Worm (Caenorhabditis elegans): ENCODE results near the gene prdx-2.

DNA sequence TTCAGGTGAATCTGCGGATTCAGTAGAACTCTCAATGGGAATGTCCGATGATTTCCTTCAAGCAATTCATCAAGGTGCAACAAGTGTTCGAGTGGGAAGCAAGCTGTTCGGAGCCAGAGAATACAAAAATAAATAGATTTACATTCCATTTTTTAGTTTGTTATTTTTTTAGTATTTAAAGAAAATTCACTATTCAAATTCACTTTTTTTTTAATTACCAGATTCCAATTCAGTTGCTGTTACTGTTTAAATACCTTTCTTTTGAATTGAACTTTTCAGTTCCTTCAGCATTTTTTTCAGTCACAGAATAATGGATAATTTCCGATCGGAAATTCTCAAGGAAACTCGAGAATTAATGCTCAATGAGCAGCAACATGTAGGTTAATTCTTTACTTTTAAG is 26.2 kb upstream of the prdx-2 start, which contains the start of gene F09E5.7:
- no peak for TF ChIP-seq K09A11.1 (tag; optimal IDR thresholded peaks at IDR 0.05; ENCODE audit: insufficient read depth)
- TF ChIP-seq ceh-9 (tag; optimal IDR thresholded peaks at IDR 0.05), result no peak
- no peak for TF ChIP-seq hlh-6 (tag; optimal IDR thresholded peaks at IDR 0.05)
- no peak for TF ChIP-seq gmeb-2 (tag; optimal IDR thresholded peaks at IDR 0.05)
- TF ChIP-seq ztf-16 (tag; optimal IDR thresholded peaks at IDR 0.05), result no peak
- no peak for TF ChIP-seq nhr-11 (tag; optimal IDR thresholded peaks at IDR 0.05)
- no peak for TF ChIP-seq unc-86 (tag; optimal IDR thresholded peaks at IDR 0.05)
- no peak for TF ChIP-seq sox-2 (GFP tag; IDR thresholded peaks at IDR 0.05)
- TF ChIP-seq F13H6.1 (tag; optimal IDR thresholded peaks at IDR 0.05), result no peak
- no peak for TF ChIP-seq ama-1 (optimal IDR thresholded peaks at IDR 0.05)
- no peak for TF ChIP-seq ceh-14 (tag; optimal IDR thresholded peaks at IDR 0.05)

All from whole organism, late embryonic.